Fruit fly (Drosophila melanogaster) ovary, adult (tissue): Measurements from ENCODE around the gene Syt12.

Source experiments
- CG17801 ChIP-seq: fragments of 200-800 bp; optimal IDR thresholded peaks from 2 replicates; lab custom pipeline; 2019; ENCODE audit warnings: missing biosample characterization, mild to moderate bottlenecking, missing genetic modification characterization, moderate library complexity; ENCODE audit not compliant: partially characterized antibody

Syt12 gene

DNA sequence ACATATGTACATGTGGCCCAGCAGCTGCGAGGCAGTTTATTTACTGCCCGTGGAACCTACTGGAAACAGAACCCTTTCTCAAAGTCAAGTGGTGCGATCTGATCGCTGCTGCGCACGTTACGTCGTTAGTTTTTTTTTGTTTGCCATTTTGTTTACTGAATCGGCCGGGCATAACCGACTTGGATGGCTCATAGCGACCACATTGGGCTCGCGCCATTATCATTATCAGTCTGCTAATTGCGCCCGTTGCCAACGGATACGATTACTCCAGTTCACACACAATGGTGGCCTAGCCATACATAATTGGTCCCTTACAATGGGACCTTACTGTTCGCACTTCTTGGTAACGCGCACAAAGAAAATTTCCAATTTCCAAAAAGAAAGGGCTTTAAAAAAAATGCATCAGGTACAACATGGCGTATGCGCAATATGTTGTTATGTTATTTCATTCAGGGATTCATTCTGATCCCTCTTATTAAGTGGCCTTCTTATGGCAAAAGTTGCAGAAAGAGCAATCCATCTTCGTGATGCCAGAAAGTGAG is 26.3 kb upstream of the Syt12 start:
- TF ChIP-seq CG17801, result peak; percentile 17

DNA sequence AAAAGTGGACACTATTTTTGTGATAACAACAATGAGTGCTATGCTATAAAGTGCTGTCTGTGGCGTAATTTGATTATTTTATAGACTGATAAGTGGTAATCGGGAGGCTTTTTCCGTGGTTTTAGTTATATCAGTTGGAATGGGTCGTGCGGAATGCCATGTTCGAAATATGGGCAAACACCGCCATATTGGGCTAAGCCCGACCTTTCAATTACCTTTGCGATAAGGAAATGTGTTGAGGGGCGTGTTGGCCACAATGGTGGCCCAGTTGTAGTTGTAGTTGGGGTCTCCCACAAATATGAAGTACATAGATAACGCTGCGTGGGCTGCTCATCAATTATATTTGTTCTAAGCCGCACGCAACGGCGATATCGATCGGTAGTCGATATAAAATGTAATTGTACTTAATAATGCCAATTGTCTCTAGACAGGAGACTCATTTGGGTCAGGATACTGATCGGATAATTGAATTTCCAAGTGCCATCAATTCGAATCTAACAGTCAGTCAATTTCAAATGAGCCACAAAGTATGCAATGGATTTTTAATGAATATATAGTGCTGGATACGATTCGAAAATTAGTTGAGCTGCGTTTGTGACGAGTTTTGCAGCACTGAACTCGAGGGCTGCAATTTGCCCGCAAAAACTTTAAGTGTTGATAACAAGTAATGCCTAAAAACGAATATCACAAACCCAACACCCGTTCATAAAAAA is 24.5 kb upstream of the Syt12 start:
- TF ChIP-seq CG17801, result peak; percentile 23

DNA sequence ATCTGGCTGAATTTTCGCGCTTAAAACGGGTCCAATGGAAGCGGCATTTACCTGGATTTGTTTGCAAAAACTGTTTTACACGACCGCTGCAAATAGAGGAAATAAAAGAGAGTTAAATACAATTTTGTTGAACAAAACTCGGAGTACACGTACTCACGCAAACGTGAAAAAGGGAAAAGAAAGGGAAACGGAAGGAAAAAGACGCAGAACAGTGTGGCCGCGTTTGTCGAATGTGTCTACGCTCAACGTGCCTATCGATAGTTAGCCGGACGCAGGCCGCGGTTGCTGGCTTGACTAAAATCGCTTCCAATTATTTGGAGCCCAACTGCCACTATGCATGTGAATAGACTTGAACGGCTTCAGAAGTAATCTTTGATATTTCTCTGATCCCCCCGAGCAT is 21.6 kb upstream of the Syt12 start, which contains the start of gene RpS15Aa:
TSS of gene RpS15Aa (minus strand) at position 252 of the 400 bp plus-strand sequence.
- peak; percentile 90 for TF ChIP-seq CG17801

DNA sequence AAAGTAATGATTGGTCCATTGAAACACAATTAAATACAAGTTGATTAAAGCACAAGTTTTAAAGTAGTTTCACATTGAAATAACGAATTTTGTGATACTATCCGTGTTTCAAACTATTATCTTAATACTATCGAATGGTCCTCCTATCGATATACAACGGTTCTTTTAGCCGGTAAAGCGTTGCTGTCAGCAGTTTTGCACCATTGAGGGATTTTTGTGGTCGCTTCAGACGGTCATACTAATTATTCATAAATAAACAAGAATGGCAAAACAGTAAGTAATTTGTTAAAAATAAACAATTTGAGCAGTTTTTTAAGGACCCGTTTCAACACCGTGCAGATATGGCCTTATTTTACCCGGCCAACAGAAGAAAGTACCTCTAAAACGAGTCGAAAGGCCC is 20.9 kb upstream of the Syt12 start, which contains the start of gene CG15747:
TSS of gene CG15747 (plus strand) at position 206 of the 400 bp plus-strand sequence.
- TF ChIP-seq CG17801, result no peak

DNA sequence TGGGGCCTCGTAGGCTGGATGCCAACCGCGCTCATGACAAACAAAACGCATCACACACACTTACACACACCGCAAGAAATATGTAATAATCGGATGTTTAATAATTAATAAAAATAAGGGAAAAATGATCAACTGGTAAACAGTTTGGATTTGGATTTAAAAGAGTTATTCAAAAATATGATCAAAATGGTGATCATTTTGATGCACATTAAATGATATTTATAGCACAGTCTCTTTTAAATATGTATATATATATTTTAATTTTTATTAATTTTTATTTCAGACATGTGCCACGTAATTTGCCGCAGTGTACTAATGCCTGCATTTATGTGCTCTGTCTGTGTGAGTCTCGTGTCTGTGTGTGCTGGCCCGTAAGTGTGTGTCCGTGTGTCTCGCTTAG is 13.7 kb upstream of the Syt12 start:
- TF ChIP-seq CG17801, result no peak

DNA sequence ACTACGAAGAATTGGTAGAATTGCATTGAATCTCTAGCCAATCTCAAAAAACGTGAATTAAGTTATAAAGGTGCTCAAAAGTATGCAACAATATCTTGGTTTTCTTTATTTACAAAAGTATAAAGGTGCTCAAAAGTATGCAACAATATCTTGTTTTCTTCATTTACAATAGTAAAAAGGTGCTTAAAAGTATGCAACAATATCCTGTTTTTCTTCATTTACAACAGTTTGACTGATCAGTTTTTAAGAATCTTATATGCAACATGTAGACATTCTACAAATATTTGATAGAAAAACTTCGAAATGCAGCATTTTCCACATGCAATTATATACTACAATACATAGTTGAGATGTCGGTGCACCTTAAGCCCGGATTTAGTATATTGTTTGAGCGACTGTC is 12.1 kb upstream of the Syt12 start:
- TF ChIP-seq CG17801, result no peak

DNA sequence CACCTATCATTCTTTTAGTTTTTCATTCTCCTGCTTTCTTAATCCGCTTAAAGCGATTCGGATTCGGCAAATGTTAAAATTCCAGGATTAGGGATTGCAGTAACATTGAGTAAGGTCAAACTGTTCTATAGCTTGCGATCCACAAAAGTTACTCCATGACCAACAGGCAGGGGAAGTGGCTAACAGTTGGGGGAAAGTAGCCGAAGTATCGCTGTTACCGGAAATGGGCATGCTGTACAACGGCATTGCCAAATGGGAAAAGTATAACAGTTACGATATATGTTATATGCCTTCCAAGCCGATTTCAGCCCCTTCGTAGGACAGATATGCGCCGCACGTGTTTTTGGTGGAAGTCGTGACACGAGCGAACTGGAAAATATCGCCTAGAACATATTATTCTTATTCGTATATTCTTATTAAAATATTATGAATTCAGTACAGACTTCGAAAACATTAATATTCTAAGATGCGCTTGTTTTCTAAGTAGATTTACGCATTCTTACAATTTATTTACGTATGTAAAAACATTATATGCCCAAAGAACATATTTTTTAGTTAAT is 728 bp upstream of the Syt12 start:
- TF ChIP-seq CG17801, result no peak

DNA sequence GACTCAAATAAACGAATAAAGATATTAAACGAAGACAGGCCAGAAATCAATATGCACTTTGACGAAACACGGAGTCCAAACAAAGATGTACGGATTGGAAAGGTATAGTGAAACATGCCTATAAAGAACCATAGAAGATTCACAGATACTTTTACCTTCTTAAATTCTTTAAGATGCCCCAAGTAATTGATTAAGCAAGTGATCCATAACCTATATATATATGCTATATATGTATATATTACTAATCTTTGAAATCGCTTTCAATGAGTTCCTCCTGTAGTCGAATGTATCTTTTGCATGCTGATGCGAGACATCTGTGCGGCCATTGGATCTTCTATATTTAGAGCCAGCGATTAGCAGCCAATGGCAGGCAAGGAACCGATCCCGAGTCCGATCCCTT is 9.1 kb downstream of the Syt12 start, which contains the start of gene dmrt11E:
TSS of gene dmrt11E (plus strand) at position 43 of the 400 bp plus-strand sequence.
- no peak for TF ChIP-seq CG17801

DNA sequence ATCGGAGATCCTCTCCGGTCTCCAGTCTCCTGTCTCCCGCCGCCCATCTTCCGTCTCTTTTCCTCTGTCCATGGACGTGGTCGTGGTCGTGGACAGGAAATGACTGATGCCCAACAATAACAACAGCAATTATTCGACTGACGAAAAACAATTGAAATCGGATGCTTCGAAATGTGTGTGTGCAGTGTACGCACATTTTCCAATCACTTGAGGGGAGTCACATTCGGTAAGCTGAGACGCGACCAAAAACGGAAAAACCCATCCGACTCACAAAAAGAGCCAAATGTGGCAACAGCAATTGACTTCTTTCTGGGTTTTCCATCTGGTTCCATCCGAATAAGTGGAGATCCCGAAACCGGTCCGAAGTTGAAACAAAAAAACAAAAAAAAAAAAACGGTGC is 10.4 kb downstream of the Syt12 start:
- no peak for TF ChIP-seq CG17801

DNA sequence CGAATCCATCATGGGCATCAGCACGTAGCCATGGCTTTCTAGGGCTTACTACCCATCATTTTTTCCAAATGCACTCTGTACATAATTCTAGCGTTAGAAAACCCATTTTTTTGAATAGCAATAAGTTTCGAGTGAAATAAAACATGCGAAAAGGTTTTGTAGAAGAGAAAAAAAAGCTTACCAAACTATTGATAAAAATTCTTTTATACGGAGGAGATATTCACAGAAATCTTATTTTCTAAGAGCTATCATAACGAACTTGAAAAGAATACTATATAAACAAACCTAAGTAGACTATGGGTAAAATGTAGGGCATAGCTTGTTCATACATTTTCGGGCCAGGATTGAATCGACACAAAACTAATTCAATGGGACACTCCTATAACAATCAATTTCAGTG is 11.3 kb downstream of the Syt12 start, which contains the start of gene CG1640:
TSS of gene CG1640 (plus strand) at position 301 of the 400 bp plus-strand sequence.
- no peak for TF ChIP-seq CG17801

DNA sequence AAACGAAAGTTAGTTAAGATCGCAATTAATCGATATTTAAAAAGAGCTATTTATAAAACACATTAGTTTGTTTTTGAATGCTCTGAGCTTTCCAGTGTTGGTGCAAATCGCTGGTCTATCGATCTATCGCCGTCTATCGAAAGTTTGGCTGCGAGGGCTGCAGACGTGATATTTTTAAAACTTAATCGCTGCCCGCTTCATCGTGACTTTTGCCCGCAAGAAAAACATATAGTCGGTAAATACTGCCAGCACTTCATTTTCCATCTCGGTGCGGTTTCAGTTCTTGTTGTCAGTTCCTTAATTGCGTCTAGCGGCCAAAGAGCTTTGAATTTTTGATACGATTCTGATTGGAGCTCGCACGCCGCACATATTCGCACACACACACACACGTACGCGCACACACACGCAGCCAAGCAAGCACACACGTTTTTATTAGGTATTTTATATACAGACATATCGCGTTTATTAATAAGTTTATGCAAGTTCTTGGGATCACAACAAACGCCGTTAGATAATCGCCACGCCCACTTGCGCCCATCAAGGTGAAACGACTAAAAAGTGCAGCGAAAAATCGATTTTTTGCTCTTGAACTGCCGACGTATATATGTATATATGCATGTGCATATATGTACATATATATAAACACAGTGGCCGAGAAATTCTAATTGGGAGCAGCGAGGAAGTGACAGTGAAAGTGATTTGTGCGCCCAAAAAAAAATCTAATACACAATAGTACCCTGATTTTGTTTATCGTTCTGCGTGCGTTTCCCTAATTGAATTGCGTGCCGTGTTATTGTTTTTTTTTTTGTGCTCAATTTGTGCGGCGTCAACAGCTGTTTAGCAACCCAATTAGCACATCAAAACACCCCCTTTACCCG is 12.0 kb downstream of the Syt12 start:
- TF ChIP-seq CG17801, result peak; percentile 55

DNA sequence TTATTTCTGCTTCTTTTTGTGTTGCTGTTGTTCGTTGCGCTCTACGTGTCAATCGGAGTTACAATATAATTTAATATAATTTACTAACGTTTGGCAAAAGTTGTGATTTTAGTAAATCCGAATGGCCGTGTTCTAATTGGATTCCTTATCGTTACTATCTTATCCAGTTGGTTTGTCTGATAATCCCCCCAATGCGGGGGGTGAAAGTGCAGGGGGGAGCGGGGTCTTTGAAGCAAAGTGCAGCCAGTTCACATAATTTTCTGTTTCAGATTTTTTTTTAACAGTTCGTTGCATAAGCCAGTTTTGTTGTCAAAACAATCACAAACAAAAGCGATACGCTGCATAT is 12.6 kb downstream of the Syt12 start:
- TF ChIP-seq CG17801, result no peak

DNA sequence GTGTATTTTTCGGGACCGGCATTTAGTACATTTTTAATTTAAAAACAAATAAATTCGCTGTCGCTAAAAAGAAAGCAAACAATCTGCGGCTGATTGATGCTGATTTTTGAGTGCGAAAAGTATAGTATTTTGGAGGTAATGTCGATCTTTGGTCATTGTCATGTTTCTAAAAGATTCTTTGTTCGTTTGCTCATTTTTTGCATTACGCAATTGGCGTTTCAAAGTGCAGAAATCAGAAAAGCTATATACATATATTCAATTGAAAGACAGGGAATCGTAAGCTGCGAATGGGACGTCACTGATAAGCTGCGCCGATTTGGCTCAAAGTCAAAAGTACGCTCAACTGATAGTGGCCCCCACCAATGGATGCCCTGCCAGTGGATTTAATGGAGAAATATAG is 13.5 kb downstream of the Syt12 start:
- TF ChIP-seq CG17801, result no peak

DNA sequence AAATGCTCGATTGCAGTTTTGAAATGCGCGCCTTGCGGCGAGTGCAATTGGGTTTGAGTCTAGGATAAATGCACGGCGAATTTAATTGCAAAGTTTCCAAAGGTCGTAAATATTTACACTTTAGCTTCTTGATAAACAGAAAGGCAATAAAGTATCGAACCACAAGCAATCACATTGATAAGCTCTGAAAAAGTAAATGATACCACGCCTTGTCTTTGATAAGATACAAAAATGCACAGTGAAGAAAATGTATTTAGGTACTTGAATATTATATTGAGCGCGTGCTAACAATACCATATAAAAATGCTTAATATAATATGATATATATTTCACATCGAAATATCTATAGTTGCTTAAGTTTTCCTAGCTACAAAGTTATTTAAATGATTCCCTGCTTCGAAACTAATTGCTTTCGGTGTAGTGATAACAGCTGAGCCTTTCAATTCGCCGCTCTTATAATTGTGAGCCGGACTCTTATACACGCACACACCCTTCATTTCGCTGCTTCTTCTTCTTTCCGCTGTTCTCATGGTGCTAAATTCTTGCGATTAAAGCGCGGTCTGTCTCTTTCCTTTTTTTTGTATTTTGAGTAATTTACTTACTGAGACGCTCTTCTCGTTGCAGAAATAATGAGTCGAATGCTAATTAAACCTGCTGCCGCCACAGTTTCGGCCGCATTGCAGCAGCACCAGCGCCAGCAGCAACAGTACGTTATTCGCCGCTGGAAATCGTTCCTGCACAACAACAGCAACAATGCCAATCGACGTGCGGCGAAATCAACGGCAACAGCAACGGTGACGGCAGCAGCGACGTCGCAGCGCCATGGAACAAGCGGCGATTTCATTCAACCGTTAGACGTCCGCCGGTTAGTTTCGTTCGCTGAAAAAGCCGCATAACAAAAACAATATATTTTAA is 14.4 kb downstream of the Syt12 start:
- TF ChIP-seq CG17801, result peak; percentile 48

DNA sequence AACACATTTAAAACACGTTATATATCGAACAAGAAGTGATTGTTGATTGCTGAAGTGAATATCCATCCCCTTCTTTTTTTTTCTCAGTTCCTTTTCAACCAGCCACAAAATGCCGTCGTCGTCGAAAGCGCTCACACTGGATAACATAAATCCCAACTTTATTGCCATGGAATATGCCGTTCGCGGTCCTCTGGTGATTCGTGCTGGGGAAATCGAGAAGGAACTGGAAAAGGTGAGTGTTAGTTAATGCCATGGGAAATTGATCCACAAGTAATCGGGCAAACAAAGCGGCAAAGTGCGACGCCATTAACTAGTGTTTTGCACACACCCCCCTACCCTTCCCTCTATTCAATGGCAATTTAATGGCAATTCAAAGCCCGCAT is 15.1 kb downstream of the Syt12 start:
- TF ChIP-seq CG17801, result no peak

DNA sequence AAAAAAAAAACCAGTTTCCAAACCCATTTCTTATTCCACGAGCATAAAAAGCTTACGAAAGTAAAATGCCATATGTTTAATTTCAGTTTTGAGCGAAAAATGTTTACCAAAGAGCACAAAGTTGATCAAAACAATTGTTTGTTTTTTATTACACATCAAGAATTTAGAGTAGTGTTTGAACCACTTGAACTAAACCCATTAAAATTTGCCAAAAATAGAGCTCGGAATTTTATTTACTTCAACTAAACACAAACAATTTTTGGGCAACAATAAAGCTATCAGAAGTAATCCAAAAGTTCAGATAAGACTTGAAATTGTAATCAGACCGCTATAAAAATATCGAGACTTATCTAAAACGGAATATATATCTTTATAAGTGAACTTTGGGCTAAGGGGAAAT is 15.9 kb downstream of the Syt12 start:
- TF ChIP-seq CG17801, result no peak
